Fruit fly (Drosophila melanogaster): Measurements from ENCODE around the gene CG9289.

The CG9289 gene

dm6 chr2L:8672278-8672748 is 11.9 kb downstream of the CG9289 start, which contains the start of gene Glt:
Gene Glt, plus strand, starts transcription at chr2L:8672698.
- no peak for TF ChIP-seq CG8478 (optimal IDR thresholded peaks at IDR 0.05)
- no peak for TF ChIP-seq CTCF (optimal IDR thresholded peaks at IDR 0.05)

- no peak for TF ChIP-seq CG8478 (optimal IDR thresholded peaks at IDR 0.05)
- no peak for TF ChIP-seq CTCF (optimal IDR thresholded peaks at IDR 0.05)
These were observed 24.6 kb downstream of the CG9289 start for dm6 chr2L:8659549-8659948.

- TF ChIP-seq CTCF (optimal IDR thresholded peaks at IDR 0.05) (no peak), CG8478 (optimal IDR thresholded peaks at IDR 0.05) (no peak)
These were observed 50.3 kb downstream of the CG9289 start for dm6 chr2L:8633671-8634391.
